Worm (Caenorhabditis elegans): ENCODE results near the gene irld-19.

irld-19 gene

DNA sequence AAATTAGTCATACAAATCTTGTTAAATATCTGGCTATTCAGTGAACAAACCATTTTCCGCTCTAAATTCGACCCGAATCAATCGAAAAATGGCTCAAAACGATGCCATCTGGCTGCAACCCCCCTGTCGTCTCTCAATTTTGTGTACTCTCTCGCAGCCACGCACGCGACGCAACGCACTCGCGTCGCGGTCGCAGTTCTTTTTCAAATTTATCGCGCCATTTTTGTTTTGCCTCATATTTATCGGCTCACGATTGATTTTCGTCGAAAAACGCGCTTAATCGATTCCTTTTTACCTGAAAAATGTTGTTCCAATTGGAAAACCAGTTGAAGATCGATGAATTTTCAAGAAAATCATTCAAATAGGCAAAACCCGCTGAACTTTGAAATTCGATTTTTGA is 50.3 kb downstream of the irld-19 start:
- TF ChIP-seq rbr-2 (tag; optimal IDR thresholded peaks at IDR 0.05) (peak; percentile 6), T26A8.4 (GFP tag; IDR thresholded peaks at IDR 0.05) (0 out of 2 replicates have a peak, but pooled peaks have one; percentile 32), lin-13 (GFP tag; optimal IDR thresholded peaks at IDR 0.05) (no peak), lsy-2 (tag; optimal IDR thresholded peaks at IDR 0.05) (peak in 1 of 2 experiments; percentile 3), lin-38 (GFP tag; IDR thresholded peaks at IDR 0.05) (peak; percentile 33; the same call in 1 of the 2 replicates), Y48G9A.11 (GFP tag; IDR thresholded peaks at IDR 0.05) (no peak), hlh-30 (tag; optimal IDR thresholded peaks at IDR 0.05; ENCODE audit: insufficient read depth) (peak; percentile 35), dve-1 (tag; optimal IDR thresholded peaks at IDR 0.05; ENCODE audit: insufficient read depth) (peak; percentile 6), ZK337.2 (GFP tag; IDR thresholded peaks at IDR 0.05) (no peak), mes-2 (tag; optimal IDR thresholded peaks at IDR 0.05; ENCODE audit: poor library complexity, severe bottlenecking) (peak; percentile 60), unc-130 (GFP tag; optimal IDR thresholded peaks at IDR 0.05) (peak; percentile 6), dpl-1 (GFP tag; optimal IDR thresholded peaks at IDR 0.05) (peak; percentile 32), egl-43 (GFP tag; IDR thresholded peaks at IDR 0.05) (0 out of 2 replicates have a peak, but pooled peaks have one; percentile 52), hlh-11 (tag; optimal IDR thresholded peaks at IDR 0.05) (peak; percentile 1)

DNA sequence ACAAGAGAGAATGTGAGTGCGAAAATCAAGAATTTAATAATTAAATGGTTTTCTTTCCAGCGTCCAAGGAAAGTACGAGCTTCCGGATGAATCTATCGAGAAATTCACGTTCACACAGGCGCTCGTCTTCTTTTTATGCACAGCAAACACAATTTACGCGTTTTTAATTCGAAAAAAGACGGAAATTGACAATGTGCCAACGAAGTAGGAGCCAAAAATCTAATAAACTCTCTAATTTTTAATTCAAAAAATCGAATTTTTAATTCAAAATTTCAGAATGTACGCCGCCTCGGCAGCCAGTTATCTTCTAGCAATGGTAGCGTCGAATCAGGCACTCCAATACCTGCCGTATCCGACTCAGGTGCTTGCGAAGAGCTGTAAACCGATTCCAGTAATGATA is 52.5 kb downstream of the irld-19 start:
- peak in 1 of 2 experiments; percentile 61 for TF ChIP-seq unc-62 (GFP tag; optimal IDR thresholded peaks at IDR 0.05 in 1 of 2)
- TF ChIP-seq unc-62 (tag; optimal IDR thresholded peaks at IDR 0.05): no peak
- no peak for TF ChIP-seq nhr-10 (tag; optimal IDR thresholded peaks at IDR 0.05)
- TF ChIP-seq vab-7 (GFP tag; IDR thresholded peaks at IDR 0.05): no peak
- TF ChIP-seq ztf-7 (tag; optimal IDR thresholded peaks at IDR 0.05): no peak

DNA sequence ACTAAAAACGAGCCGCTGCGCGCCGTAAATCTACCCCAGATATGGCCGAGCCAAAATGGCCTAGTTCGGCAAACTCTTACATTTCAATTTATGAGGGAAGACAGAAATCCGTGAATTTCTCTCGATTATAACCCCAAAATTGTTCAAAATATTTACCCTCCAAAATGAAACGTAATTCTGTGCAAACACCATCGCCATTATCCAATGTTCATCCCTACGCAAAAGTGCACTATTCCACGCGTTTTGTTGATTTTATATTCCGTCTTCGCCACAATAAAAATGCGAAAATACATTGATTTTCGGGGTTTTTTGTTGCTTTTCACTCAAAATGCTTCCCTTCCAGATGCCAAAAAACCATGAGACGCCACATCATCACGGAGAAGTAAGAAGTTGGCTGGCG is 52.9 kb downstream of the irld-19 start, which contains the start of gene hut-1:
Gene hut-1, plus strand, starts transcription at position 344 of the 400 bp plus-strand sequence.
- TF ChIP-seq dmd-6 (GFP tag; IDR thresholded peaks at IDR 0.05): 0 out of 2 replicates have a peak, but pooled peaks have one; percentile 14
- peak; percentile 51; the same call in 1 of the 2 replicates for TF ChIP-seq dmd-9 (GFP tag; IDR thresholded peaks at IDR 0.05)
- TF ChIP-seq Y5F2A.4 (GFP tag; optimal IDR thresholded peaks at IDR 0.05): no peak
- peak; percentile 38 for TF ChIP-seq lin-38 (GFP tag; IDR thresholded peaks at IDR 0.05)
- peak in 1 of 2 experiments; percentile 2 for TF ChIP-seq daf-16 (GFP tag; optimal IDR thresholded peaks at IDR 0.05)
- TF ChIP-seq daf-16 (tag; optimal IDR thresholded peaks at IDR 0.05): peak; percentile 27
- no peak for TF ChIP-seq nhr-25 (tag; optimal IDR thresholded peaks at IDR 0.05; ENCODE audit: borderline replicate concordance, insufficient read depth)
- peak; percentile 66 for TF ChIP-seq mes-2 (tag; optimal IDR thresholded peaks at IDR 0.05; ENCODE audit: poor library complexity, severe bottlenecking)
- no peak for TF ChIP-seq zfp-2 (tag; optimal IDR thresholded peaks at IDR 0.05)
- TF ChIP-seq dve-1 (tag; optimal IDR thresholded peaks at IDR 0.05; ENCODE audit: insufficient read depth): peak; percentile 49
- TF ChIP-seq T26A8.4 (GFP tag; IDR thresholded peaks at IDR 0.05): no peak
- TF ChIP-seq lsy-2 (tag; optimal IDR thresholded peaks at IDR 0.05): peak in 1 of 2 experiments; percentile 72
- TF ChIP-seq ctbp-1 (GFP tag; IDR thresholded peaks at IDR 0.05): peak; percentile 35; the same call in 1 of the 2 replicates
- no peak for TF ChIP-seq ceh-82 (tag; optimal IDR thresholded peaks at IDR 0.05)
- TF ChIP-seq hlh-30 (tag; optimal IDR thresholded peaks at IDR 0.05; ENCODE audit: insufficient read depth): peak; percentile 10
- peak; percentile 8 for TF ChIP-seq mep-1 (tag; optimal IDR thresholded peaks at IDR 0.05)
- TF ChIP-seq aha-1 (tag): peak; percentile 89
- TF ChIP-seq dpl-1 (GFP tag; optimal IDR thresholded peaks at IDR 0.05): peak; percentile 83
- TF ChIP-seq rbr-2 (tag; optimal IDR thresholded peaks at IDR 0.05): no peak
- no peak for TF ChIP-seq lin-29 (GFP tag; IDR thresholded peaks at IDR 0.05)
- TF ChIP-seq saeg-2 (GFP tag; IDR thresholded peaks at IDR 0.05): no peak
